Fruit fly (Drosophila melanogaster): ENCODE measurements around the gene rho.
A peak's percentile ranks its signal among the peaks of the same experiment; 100 is the strongest.

The rho gene

dm6 chr3L:1442309-1442708 is 21.3 kb upstream of the rho start:
- peak; percentile 39; the same call in 1 of the 2 replicates for TF ChIP-seq chm (GFP tag; IDR thresholded peaks at IDR 0.05)
- TF ChIP-seq Dad (GFP tag; optimal IDR thresholded peaks at IDR 0.05), result no peak
- TF ChIP-seq CG32772 (GFP tag; IDR thresholded peaks at IDR 0.05), result 0 out of 2 replicates have a peak, but pooled peaks have one; percentile 7
- no peak for TF ChIP-seq CG17912 (GFP tag; optimal IDR thresholded peaks at IDR 0.05)
- TF ChIP-seq fd96Cb (tag; optimal IDR thresholded peaks at IDR 0.05), result peak; percentile 3
- TF ChIP-seq CG10979 (tag; optimal IDR thresholded peaks at IDR 0.05), result peak; percentile 29
- TF ChIP-seq H15 (GFP tag; IDR thresholded peaks at IDR 0.05), result 0 out of 3 replicates have a peak, but pooled peaks have one; percentile 11
- TF ChIP-seq caup (GFP tag; optimal IDR thresholded peaks at IDR 0.05; ENCODE audit: severe bottlenecking), result no peak
- peak; percentile 69 for TF ChIP-seq sens (GFP tag)
- 0 out of 3 replicates have a peak, but pooled peaks have one; percentile 17 for TF ChIP-seq zfh1 (GFP tag; IDR thresholded peaks at IDR 0.05)
- TF ChIP-seq dimm (GFP tag; IDR thresholded peaks at IDR 0.05), result no peak
- TF ChIP-seq unpg (GFP tag; optimal IDR thresholded peaks at IDR 0.05), result peak; percentile 14
- peak; percentile 24; the same call in 1 of the 2 replicates for TF ChIP-seq CG17328 (GFP tag; IDR thresholded peaks at IDR 0.05)
- TF ChIP-seq CG34422 (GFP tag; IDR thresholded peaks at IDR 0.05), result 0 out of 3 replicates have a peak, but pooled peaks have one; percentile 15
- TF ChIP-seq ash1 (GFP tag; optimal IDR thresholded peaks at IDR 0.05), result no peak
- TF ChIP-seq Spps (tag; optimal IDR thresholded peaks at IDR 0.05), result no peak
- peak; percentile 65 for TF ChIP-seq ara (GFP tag; IDR thresholded peaks at IDR 0.05)
- no peak for TF ChIP-seq Sin3A (optimal IDR thresholded peaks at IDR 0.05)
- no peak for TF ChIP-seq CG8765 (GFP tag; IDR thresholded peaks at IDR 0.05)
- TF ChIP-seq otp (GFP tag; IDR thresholded peaks at IDR 0.05), result peak; percentile 36; the same call in 1 of the 3 replicates
- TF ChIP-seq dmrt11E (tag; optimal IDR thresholded peaks at IDR 0.05), result peak; percentile 62
- peak; percentile 66 for TF ChIP-seq CG10209 (GFP tag; optimal IDR thresholded peaks at IDR 0.05)
- TF ChIP-seq bsh (GFP tag; optimal IDR thresholded peaks at IDR 0.05), result peak in 1 of 2 experiments; percentile 48
- TF ChIP-seq pnt (GFP tag; optimal IDR thresholded peaks at IDR 0.05), result no peak
- no peak for TF ChIP-seq CG18011 (GFP tag; optimal IDR thresholded peaks at IDR 0.05)
- no peak for TF ChIP-seq CG3726 (GFP tag; IDR thresholded peaks at IDR 0.05)
- TF ChIP-seq CG10959 (GFP tag; IDR thresholded peaks at IDR 0.05), result peak; percentile 6; the same call in 1 of the 2 replicates
- TF ChIP-seq CG6813 (GFP tag; optimal IDR thresholded peaks at IDR 0.05), result no peak
- TF ChIP-seq CG1603 (tag; optimal IDR thresholded peaks at IDR 0.05), result peak; percentile 35
- peak; percentile 20; the same call in 1 of the 2 replicates for TF ChIP-seq Xrp1 (GFP tag; IDR thresholded peaks at IDR 0.05)
- TF ChIP-seq tin (GFP tag; optimal IDR thresholded peaks at IDR 0.05), result no peak
- no peak for TF ChIP-seq Hr3 (GFP tag; optimal IDR thresholded peaks at IDR 0.05)
- peak; percentile 12; the same call in 1 of the 2 replicates for TF ChIP-seq Awh (GFP tag; IDR thresholded peaks at IDR 0.05)

dm6 chr3L:1442906-1443305 is 20.7 kb upstream of the rho start:
- TF ChIP-seq CG2116 (GFP tag; optimal IDR thresholded peaks at IDR 0.05), result peak; percentile 32
- TF ChIP-seq zfh2 (GFP tag; optimal IDR thresholded peaks at IDR 0.05), result no peak
- peak; percentile 31 for TF ChIP-seq Bteb2 (GFP tag; optimal IDR thresholded peaks at IDR 0.05)
- TF ChIP-seq Atf-2 (GFP tag; optimal IDR thresholded peaks at IDR 0.05), result peak; percentile 79
- peak; percentile 79 for TF ChIP-seq CG17385 (GFP tag; optimal IDR thresholded peaks at IDR 0.05)
- TF ChIP-seq CG10431 (GFP tag; optimal IDR thresholded peaks at IDR 0.05), result peak; percentile 90
- peak; percentile 55 for TF ChIP-seq dm (GFP tag; optimal IDR thresholded peaks at IDR 0.05)
- no peak for TF ChIP-seq Meics (GFP tag; optimal IDR thresholded peaks at IDR 0.05)
- peak; percentile 98 for TF ChIP-seq Xrp1 (GFP tag; IDR thresholded peaks at IDR 0.05)
- peak; percentile 81 for TF ChIP-seq dmrt99B (tag; optimal IDR thresholded peaks at IDR 0.05)
- TF ChIP-seq luna (GFP tag; optimal IDR thresholded peaks at IDR 0.05), result no peak
- TF ChIP-seq sim (GFP tag; IDR thresholded peaks at IDR 0.05), result peak; percentile 90
- TF ChIP-seq esg (GFP tag; conservative IDR thresholded peaks at IDR 0.05), result peak; percentile 77
- TF ChIP-seq CG11093 (GFP tag; IDR thresholded peaks at IDR 0.05), result peak; percentile 88
- peak; percentile 69 for TF ChIP-seq CG11696 (GFP tag; IDR thresholded peaks at IDR 0.05)
- no peak for TF ChIP-seq pb (GFP tag; optimal IDR thresholded peaks at IDR 0.05)
- peak; percentile 55; the same call in 1 of the 2 replicates for TF ChIP-seq stc (GFP tag; IDR thresholded peaks at IDR 0.05)
- peak; percentile 95 for TF ChIP-seq corto (GFP tag; optimal IDR thresholded peaks at IDR 0.05)
- TF ChIP-seq gfzf (GFP tag; optimal IDR thresholded peaks at IDR 0.05), result no peak
- peak; percentile 75 for TF ChIP-seq jumu (GFP tag; optimal IDR thresholded peaks at IDR 0.05)
- TF ChIP-seq CG2678 (tag; optimal IDR thresholded peaks at IDR 0.05), result peak; percentile 87
